Worm (Caenorhabditis elegans): ENCODE results near the gene daf-4.

- TF ChIP-seq K09A11.1 (tag; optimal IDR thresholded peaks at IDR 0.05; ENCODE audit: insufficient read depth) (no peak), sox-4 (tag; optimal IDR thresholded peaks at IDR 0.05) (no peak), ztf-16 (tag; optimal IDR thresholded peaks at IDR 0.05) (no peak), tbx-7 (tag; optimal IDR thresholded peaks at IDR 0.05) (peak; percentile 70), eyg-1 (tag; optimal IDR thresholded peaks at IDR 0.05) (no peak), ama-1 (optimal IDR thresholded peaks at IDR 0.05) (no peak), lin-11 (tag; optimal IDR thresholded peaks at IDR 0.05) (no peak), hlh-8 (tag; optimal IDR thresholded peaks at IDR 0.05) (peak; percentile 67)
Observed at ce11 chrIII:5603439-5603986, 21.4 kb upstream of the daf-4 start, which contains the start of gene madf-11.

Measured in whole organism, late embryonic.